Worm (Caenorhabditis elegans) whole organism, young adult: ENCODE data around the gene F10E9.12.

Experiments used
- C06A6.2 ChIP-seq: fragments of 200-800 bp; sonication (Bioruptor generic); conservative IDR thresholded peaks from 2 replicates; pipeline ENCODE4 v1.3.6; 2022; ENCODE audit warnings: missing genetic modification characterization, missing compliant biosample characterization
- F10E7.11 ChIP-seq: sonication (generic microtip); optimal IDR thresholded peaks from 2 replicates; lab custom pipeline; 2017; ENCODE audit warnings: mild to moderate bottlenecking, missing genetic modification characterization, moderate library complexity, missing compliant biosample characterization
- F37B4.10 ChIP-seq: fragments of 200-800 bp; sonication (Bioruptor generic); IDR thresholded peaks from 2 replicates; pipeline ENCODE4 v1.3.6; 2022; ENCODE audit warnings: missing genetic modification characterization, missing compliant biosample characterization
- F39B2.1 ChIP-seq: fragments of 200-800 bp; sonication (Bioruptor generic); IDR thresholded peaks from 2 replicates; pipeline ENCODE4 v1.3.6; 2022; ENCODE audit warnings: missing genetic modification reagents, missing genetic modification characterization, missing compliant biosample characterization
- F49E8.2 ChIP-seq: sonication (generic microtip); optimal IDR thresholded peaks from 3 replicates; lab custom pipeline; 2017; ENCODE audit warnings: missing genetic modification characterization, mild to moderate bottlenecking, missing compliant biosample characterization, antibody characterized with exemption, moderate library complexity; ENCODE audit not compliant: insufficient read depth
- F52B5.7 ChIP-seq: sonication (generic microtip); optimal IDR thresholded peaks from 2 replicates; lab custom pipeline; 2016; ENCODE audit warnings: mild to moderate bottlenecking, missing genetic modification characterization, missing compliant biosample characterization
- F55B11.4 ChIP-seq: sonication (generic microtip); optimal IDR thresholded peaks from 2 replicates; lab custom pipeline; 2016; ENCODE audit warnings: missing compliant biosample characterization, missing genetic modification characterization, borderline replicate concordance; ENCODE audit not compliant: insufficient read depth
- F57C9.4 ChIP-seq: sonication (generic microtip); optimal IDR thresholded peaks from 2 replicates; lab custom pipeline; 2017; ENCODE audit warnings: mild to moderate bottlenecking, missing genetic modification characterization, missing compliant biosample characterization
- K11D2.4 ChIP-seq: fragments of 200-800 bp; sonication (Bioruptor generic); IDR thresholded peaks from 2 replicates; pipeline ENCODE4 v1.3.6; 2022; ENCODE audit warnings: missing genetic modification reagents, missing genetic modification characterization, missing compliant biosample characterization
- Y53G8AR.9 ChIP-seq: fragments of 200-800 bp; sonication (Bioruptor generic); conservative IDR thresholded peaks from 2 replicates; pipeline ENCODE4 v1.3.6; 2022; ENCODE audit warnings: missing genetic modification reagents, missing genetic modification characterization, missing compliant biosample characterization
- Y67H2A.10 ChIP-seq: fragments of 200-800 bp; sonication (Bioruptor generic); conservative IDR thresholded peaks from 2 replicates; pipeline ENCODE4 v1.3.6; 2022; ENCODE audit warnings: missing genetic modification reagents, missing genetic modification characterization, missing compliant biosample characterization
- Y95B8A.8 ChIP-seq: fragments of 200-800 bp; sonication (Bioruptor generic); IDR thresholded peaks from 2 replicates; pipeline ENCODE4 v1.3.6; 2022; ENCODE audit warnings: missing genetic modification reagents, missing genetic modification characterization, missing compliant biosample characterization
- ZK185.1 ChIP-seq: sonication (generic microtip); optimal IDR thresholded peaks from 2 replicates; lab custom pipeline; 2016; ENCODE audit warnings: mild to moderate bottlenecking, missing genetic modification characterization, missing compliant biosample characterization; ENCODE audit not compliant: poor library complexity, severe bottlenecking
- athp-1 ChIP-seq: sonication (generic microtip); optimal IDR thresholded peaks from 2 replicates; lab custom pipeline; 2017; ENCODE audit warnings: mild to moderate bottlenecking, missing genetic modification characterization, missing compliant biosample characterization
- attf-6 ChIP-seq: fragments of 200-800 bp; sonication (Bioruptor generic); IDR thresholded peaks from 2 replicates; pipeline ENCODE4 v1.3.6; 2022; ENCODE audit warnings: missing genetic modification reagents, missing genetic modification characterization, missing compliant biosample characterization
- bed-2 ChIP-seq: fragments of 200-800 bp; sonication (Bioruptor generic); IDR thresholded peaks from 2 replicates; pipeline ENCODE4 v1.3.6; 2022; ENCODE audit warnings: missing genetic modification reagents, missing genetic modification characterization, missing compliant biosample characterization
- cebp-2 ChIP-seq: fragments of 200-800 bp; sonication (Bioruptor generic); IDR thresholded peaks from 2 replicates; pipeline ENCODE4 v1.3.6; 2022; ENCODE audit warnings: missing genetic modification characterization, missing compliant biosample characterization
- ceh-27 ChIP-seq: fragments of 200-800 bp; sonication (Bioruptor generic); optimal IDR thresholded peaks from 2 replicates; lab custom pipeline; 2018; ENCODE audit warnings: mild to moderate bottlenecking, missing genetic modification characterization, moderate library complexity, missing compliant biosample characterization
- ceh-40 ChIP-seq: fragments of 200-800 bp; sonication (Bioruptor generic); IDR thresholded peaks from 2 replicates; pipeline ENCODE4 v1.3.6; 2022; ENCODE audit warnings: missing genetic modification characterization, missing compliant biosample characterization
- ceh-58 ChIP-seq: fragments of 200-800 bp; sonication (Bioruptor generic); IDR thresholded peaks from 2 replicates; pipeline ENCODE4 v1.3.6; 2022; ENCODE audit warnings: missing genetic modification characterization, missing compliant biosample characterization
- ceh-79 ChIP-seq: sonication (generic microtip); optimal IDR thresholded peaks from 2 replicates; lab custom pipeline; 2017; ENCODE audit warnings: mild to moderate bottlenecking, missing genetic modification characterization, missing compliant biosample characterization
- chd-7 ChIP-seq: sonication (generic microtip); optimal IDR thresholded peaks from 2 replicates; lab custom pipeline; 2016; ENCODE audit warnings: mild to moderate bottlenecking, missing genetic modification characterization, moderate library complexity, missing compliant biosample characterization
- dpl-1 ChIP-seq: fragments of 150-350 bp; optimal IDR thresholded peaks from 2 replicates; lab custom pipeline; 2014; ENCODE audit warnings: missing biosample characterization, missing genetic modification reagents, missing genetic modification characterization
- efl-1 ChIP-seq: fragments of 150-350 bp; optimal IDR thresholded peaks from 2 replicates; lab custom pipeline; 2014; ENCODE audit warnings: missing biosample characterization, missing genetic modification reagents, missing genetic modification characterization
- egl-18 ChIP-seq: fragments of 200-800 bp; sonication (Bioruptor generic); IDR thresholded peaks from 2 replicates; pipeline ENCODE4 v1.3.6; 2022; ENCODE audit warnings: missing genetic modification reagents, missing genetic modification characterization, missing compliant biosample characterization
- hlh-12 ChIP-seq: sonication (generic microtip); optimal IDR thresholded peaks from 2 replicates; lab custom pipeline; 2016; ENCODE audit warnings: missing genetic modification characterization, missing compliant biosample characterization
- hmg-20 ChIP-seq: fragments of 200-800 bp; sonication (Bioruptor generic); IDR thresholded peaks from 2 replicates; pipeline ENCODE4 v1.3.6; 2022; ENCODE audit warnings: missing genetic modification reagents, missing genetic modification characterization, missing compliant biosample characterization
- hrde-1 ChIP-seq: sonication (generic microtip); optimal IDR thresholded peaks from 2 replicates; lab custom pipeline; 2016; ENCODE audit warnings: missing genetic modification characterization, mild to moderate bottlenecking, missing compliant biosample characterization, moderate library complexity, missing genotype, missing genetic modification reagents, borderline replicate concordance
- lag-1 ChIP-seq: fragments of 200-800 bp; sonication (Bioruptor generic); IDR thresholded peaks from 2 replicates; pipeline ENCODE4 v1.3.6; 2022; ENCODE audit warnings: missing genetic modification reagents, missing genetic modification characterization, missing compliant biosample characterization
- lin-26 ChIP-seq: fragments of 200-800 bp; sonication (Bioruptor generic); IDR thresholded peaks from 2 replicates; pipeline ENCODE4 v1.3.6; 2022; ENCODE audit warnings: missing genetic modification reagents, missing genetic modification characterization, missing compliant biosample characterization
- lir-1 ChIP-seq: fragments of 200-800 bp; sonication (Bioruptor generic); conservative IDR thresholded peaks from 2 replicates; pipeline ENCODE4 v1.3.6; 2022; ENCODE audit warnings: missing genetic modification reagents, missing genetic modification characterization, missing compliant biosample characterization
- madf-3 ChIP-seq: fragments of 200-800 bp; sonication (Bioruptor generic); IDR thresholded peaks from 2 replicates; pipeline ENCODE4 v1.3.6; 2022; ENCODE audit warnings: missing genetic modification reagents, missing genetic modification characterization, missing compliant biosample characterization
- mes-4 ChIP-seq: sonication (generic microtip); optimal IDR thresholded peaks from 2 replicates; lab custom pipeline; 2016; ENCODE audit warnings: missing genotype, missing genetic modification characterization, missing compliant biosample characterization
- nfya-2 ChIP-seq: fragments of 200-800 bp; sonication (Bioruptor generic); IDR thresholded peaks from 2 replicates; pipeline ENCODE4 v1.3.6; 2022; ENCODE audit warnings: missing genetic modification reagents, missing genetic modification characterization, missing compliant biosample characterization
- nhr-120 ChIP-seq: fragments of 200-800 bp; sonication (Bioruptor generic); IDR thresholded peaks from 2 replicates; pipeline ENCODE4 v1.3.6; 2022; ENCODE audit warnings: missing genetic modification characterization, missing compliant biosample characterization
- nhr-27 ChIP-seq: fragments of 200-800 bp; sonication (Bioruptor generic); optimal IDR thresholded peaks from 2 replicates; lab custom pipeline; 2018; ENCODE audit warnings: mild to moderate bottlenecking, missing genetic modification characterization, moderate library complexity, missing compliant biosample characterization
- snpc-1.3 ChIP-seq: sonication (generic microtip); optimal IDR thresholded peaks from 2 replicates; lab custom pipeline; 2017; ENCODE audit warnings: missing genetic modification characterization, mild to moderate bottlenecking, missing compliant biosample characterization, antibody characterized with exemption, moderate library complexity, missing genotype, missing genetic modification reagents; ENCODE audit not compliant: insufficient read depth
- snpc-3.4 ChIP-seq: sonication (generic microtip); optimal IDR thresholded peaks from 2 replicates; lab custom pipeline; 2017; ENCODE audit warnings: missing genetic modification characterization, mild to moderate bottlenecking, missing compliant biosample characterization, antibody characterized with exemption, moderate library complexity, missing genotype, missing genetic modification reagents
- somi-1 ChIP-seq: fragments of 200-800 bp; sonication (Bioruptor generic); optimal IDR thresholded peaks from 2 replicates; lab custom pipeline; 2018; ENCODE audit warnings: mild to moderate bottlenecking, missing genetic modification characterization, missing compliant biosample characterization
- tbp1 ChIP-seq: fragments of 200-800 bp; sonication (Bioruptor generic); optimal IDR thresholded peaks from 2 replicates; lab custom pipeline; 2018; ENCODE audit warnings: mild to moderate bottlenecking, missing genetic modification characterization, missing compliant biosample characterization
- tlf-1 ChIP-seq: fragments of 200-800 bp; sonication (Bioruptor generic); optimal IDR thresholded peaks from 2 replicates; lab custom pipeline; 2018; ENCODE audit warnings: mild to moderate bottlenecking, missing genetic modification characterization, missing compliant biosample characterization
- unc-130 ChIP-seq: sonication (generic microtip); optimal IDR thresholded peaks from 2 replicates; lab custom pipeline; 2016; ENCODE audit warnings: missing genetic modification reagents, missing genetic modification characterization, missing compliant biosample characterization
- unc-62 ChIP-seq: fragments of 150-350 bp; optimal IDR thresholded peaks from 2 replicates; lab custom pipeline; 2014; ENCODE audit warnings: missing biosample characterization, missing genetic modification reagents, missing genetic modification characterization
- xnd-1 ChIP-seq: sonication (generic microtip); optimal IDR thresholded peaks from 2 replicates; lab custom pipeline; 2016; ENCODE audit warnings: missing genotype, missing genetic modification reagents, missing genetic modification characterization, missing compliant biosample characterization
- zfh-2 ChIP-seq: fragments of 200-800 bp; sonication (Bioruptor generic); conservative IDR thresholded peaks from 2 replicates; pipeline ENCODE4 v1.3.6; 2022; ENCODE audit warnings: missing genetic modification reagents, missing genetic modification characterization, missing compliant biosample characterization
- zim-3 ChIP-seq: sonication (generic microtip); optimal IDR thresholded peaks from 2 replicates; lab custom pipeline; 2017; ENCODE audit warnings: mild to moderate bottlenecking, missing genetic modification characterization, moderate library complexity, missing compliant biosample characterization
- ztf-18 ChIP-seq: sonication (generic microtip); optimal IDR thresholded peaks from 2 replicates; lab custom pipeline; 2016; ENCODE audit warnings: missing genotype, mild to moderate bottlenecking, missing genetic modification characterization, missing compliant biosample characterization
- ztf-25 ChIP-seq: fragments of 200-800 bp; sonication (Bioruptor generic); IDR thresholded peaks from 2 replicates; pipeline ENCODE4 v1.3.6; 2022; ENCODE audit warnings: missing genetic modification reagents, missing genetic modification characterization, missing compliant biosample characterization
- ztf-3 ChIP-seq: fragments of 200-800 bp; sonication (Bioruptor generic); optimal IDR thresholded peaks from 2 replicates; lab custom pipeline; 2018; ENCODE audit warnings: mild to moderate bottlenecking, missing genetic modification characterization, missing compliant biosample characterization

Gene F10E9.12

DNA sequence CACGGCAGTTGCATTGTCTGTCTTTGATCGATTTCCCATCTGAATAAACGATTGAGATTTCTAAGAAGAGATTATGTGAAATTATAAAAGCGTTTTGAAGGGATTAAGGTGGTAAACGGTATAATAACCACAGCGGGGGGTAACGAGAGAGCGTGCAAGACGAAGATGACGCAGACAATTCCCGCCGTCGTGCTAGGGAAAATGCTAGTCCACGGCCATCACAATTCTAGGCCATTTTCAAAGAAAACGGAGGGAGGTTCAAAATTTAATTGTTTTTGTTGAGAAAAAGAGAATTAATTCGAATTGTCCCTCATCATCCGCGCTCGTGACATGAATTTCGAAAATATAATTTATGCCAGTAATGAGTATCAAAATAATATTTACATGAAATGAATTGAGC is 5.2 kb upstream of the F10E9.12 start, which contains the start of gene F10E9.11 (continued):
- TF ChIP-seq zfh-2 (GFP tag; lab: Robert Waterston, UW) (no peak), bed-2 (GFP tag; lab: Robert Waterston, UW) (peak; percentile 83; the same call in 1 of the 2 replicates), ceh-79 (no peak), cebp-2 (GFP tag; lab: Robert Waterston, UW) (no peak), chd-7 (tag; lab: Kevin White, UChicago) (peak; percentile 36), madf-3 (GFP tag; lab: Robert Waterston, UW) (peak; percentile 85; the same call in 1 of the 2 replicates), Y95B8A.8 (GFP tag; lab: Robert Waterston, UW) (peak; percentile 58; the same call in 1 of the 2 replicates), ztf-25 (GFP tag; lab: Robert Waterston, UW) (0 out of 2 replicates have a peak, but pooled peaks have one; percentile 55), dpl-1 (GFP tag; lab: Kevin White, UChicago) (peak; percentile 88), Y53G8AR.9 (GFP tag; lab: Robert Waterston, UW) (peak; percentile 62; the same call in 1 of the 2 replicates), ceh-27 (GFP tag; lab: Kevin White, UChicago) (peak; percentile 95), F10E7.11 (tag; lab: Kevin White, UChicago) (no peak), hlh-12 (tag; lab: Kevin White, UChicago) (no peak), ztf-18 (tag; lab: Kevin White, UChicago) (peak; percentile 39), attf-6 (GFP tag; lab: Robert Waterston, UW) (no peak), Y67H2A.10 (GFP tag; lab: Robert Waterston, UW) (no peak; the same call in 1 of the 2 replicates), tbp1 (GFP tag; lab: Kevin White, UChicago) (peak; percentile 57), xnd-1 (tag; lab: Kevin White, UChicago) (peak; percentile 32), egl-18 (GFP tag; lab: Robert Waterston, UW) (no peak), unc-130 (GFP tag; lab: Kevin White, UChicago) (peak; percentile 89), lag-1 (GFP tag; lab: Robert Waterston, UW) (no peak), lir-1 (GFP tag; lab: Robert Waterston, UW) (peak; percentile 82), lin-26 (no peak), nhr-120 (GFP tag; lab: Robert Waterston, UW) (no peak), ceh-58 (GFP tag; lab: Robert Waterston, UW) (no peak), F52B5.7 (tag; lab: Kevin White, UChicago) (no peak), hmg-20 (GFP tag; lab: Robert Waterston, UW) (peak; percentile 44; the same call in 1 of the 2 replicates), snpc-1.3 (peak; percentile 43), ceh-40 (GFP tag; lab: Robert Waterston, UW) (0 out of 2 replicates have a peak, but pooled peaks have one; percentile 43), F57C9.4 (tag; lab: Kevin White, UChicago) (no peak), efl-1 (peak; percentile 90), tlf-1 (GFP tag; lab: Kevin White, UChicago) (peak; percentile 28), ZK185.1 (tag; lab: Kevin White, UChicago) (peak; percentile 88), K11D2.4 (GFP tag; lab: Robert Waterston, UW) (peak; percentile 58; the same call in 1 of the 2 replicates), zim-3 (tag; lab: Kevin White, UChicago) (no peak), F39B2.1 (GFP tag; lab: Robert Waterston, UW) (no peak), unc-62 (GFP tag; lab: Kevin White, UChicago) (no peak), C06A6.2 (GFP tag; lab: Robert Waterston, UW) (no peak), F37B4.10 (GFP tag; lab: Robert Waterston, UW) (no peak), nfya-2 (no peak), somi-1 (GFP tag; lab: Kevin White, UChicago) (no peak), nhr-27 (tag; lab: Kevin White, UChicago) (no peak), hrde-1 (no peak), ztf-3 (no peak), F55B11.4 (no peak), mes-4 (tag; lab: Kevin White, UChicago) (no peak), snpc-3.4 (tag; lab: Kevin White, UChicago) (no peak), athp-1 (tag; lab: Kevin White, UChicago) (peak; percentile 76), F49E8.2 (peak; percentile 13)
